Worm (Caenorhabditis elegans) whole organism, L4/young adult: ENCODE data around the gene B0228.1.

Source experiments
- W03F9.2 ChIP-seq: fragments of 150-350 bp; optimal IDR thresholded peaks from 2 replicates; lab custom pipeline; 2014; ENCODE audit warnings: missing biosample characterization, missing genetic modification characterization
- dao-5 ChIP-seq: sonication (generic microtip); optimal IDR thresholded peaks from 2 replicates; lab custom pipeline; 2016; ENCODE audit warnings: missing genotype, missing genetic modification characterization, moderate library complexity, missing compliant biosample characterization
- him-1 ChIP-seq: sonication (generic microtip); optimal IDR thresholded peaks from 2 replicates; lab custom pipeline; 2016; ENCODE audit warnings: missing genotype, missing genetic modification reagents, missing genetic modification characterization, missing compliant biosample characterization

- TF ChIP-seq him-1 (tag; lab: Kevin White, UChicago): no peak
- no peak for TF ChIP-seq W03F9.2 (tag; lab: Kevin White, UChicago)
- no peak for TF ChIP-seq dao-5 (tag; lab: Kevin White, UChicago)
Measured at ce11 chrII:7790324-7790898, 35.3 kb downstream of the B0228.1 start, which contains the start of gene srlf-1.
